Worm (Caenorhabditis elegans) whole organism, young adult: Measurements from ENCODE around the gene mdt-10.

Source experiments
- C06A6.2 ChIP-seq: fragments of 200-800 bp; sonication (Bioruptor generic); conservative IDR thresholded peaks from 2 replicates; pipeline ENCODE4 v1.3.6; 2022; ENCODE audit warnings: missing genetic modification characterization, missing compliant biosample characterization
- C17E4.6 ChIP-seq: fragments of 200-800 bp; sonication (Bioruptor generic); IDR thresholded peaks from 2 replicates; pipeline ENCODE4 v1.3.6; 2022; ENCODE audit warnings: missing genetic modification reagents, missing genetic modification characterization, missing compliant biosample characterization
- F57A8.1 ChIP-seq: fragments of 200-800 bp; sonication (Bioruptor generic); optimal IDR thresholded peaks from 2 replicates; lab custom pipeline; 2018; ENCODE audit warnings: mild to moderate bottlenecking, missing genetic modification characterization, moderate library complexity, missing compliant biosample characterization
- K11D2.4 ChIP-seq: fragments of 200-800 bp; sonication (Bioruptor generic); IDR thresholded peaks from 2 replicates; pipeline ENCODE4 v1.3.6; 2022; ENCODE audit warnings: missing genetic modification reagents, missing genetic modification characterization, missing compliant biosample characterization
- T07F8.4 ChIP-seq: sonication (generic microtip); optimal IDR thresholded peaks from 2 replicates; lab custom pipeline; 2016; ENCODE audit warnings: mild to moderate bottlenecking, missing genetic modification characterization, moderate library complexity, missing compliant biosample characterization
- Y95B8A.8 ChIP-seq: fragments of 200-800 bp; sonication (Bioruptor generic); IDR thresholded peaks from 2 replicates; pipeline ENCODE4 v1.3.6; 2022; ENCODE audit warnings: missing genetic modification reagents, missing genetic modification characterization, missing compliant biosample characterization
- athp-1 ChIP-seq: sonication (generic microtip); optimal IDR thresholded peaks from 2 replicates; lab custom pipeline; 2017; ENCODE audit warnings: mild to moderate bottlenecking, missing genetic modification characterization, missing compliant biosample characterization
- attf-3 ChIP-seq: fragments of 200-800 bp; sonication (Bioruptor generic); conservative IDR thresholded peaks from 2 replicates; pipeline ENCODE4 v1.3.6; 2022; ENCODE audit warnings: missing genetic modification reagents, missing genetic modification characterization, missing compliant biosample characterization
- cebp-1 ChIP-seq, 2 experiments: fragments of 200-800 bp in 1 of 2; sonication (Bioruptor generic) in 1 of 2; sonication (generic microtip) in 1 of 2; IDR thresholded peaks in 1 of 2; optimal IDR thresholded peaks in 1 of 2; 2 replicates each; pipeline versions ENCODE4 v1.3.6 to Lab custom; 2017 to 2022; ENCODE audit warnings: missing compliant biosample characterization in 2 of 2, missing genetic modification characterization in 2 of 2, mild to moderate bottlenecking in 1 of 2, missing genetic modification reagents in 1 of 2, moderate library complexity in 1 of 2
- cebp-2 ChIP-seq: fragments of 200-800 bp; sonication (Bioruptor generic); IDR thresholded peaks from 2 replicates; pipeline ENCODE4 v1.3.6; 2022; ENCODE audit warnings: missing genetic modification characterization, missing compliant biosample characterization
- egrh-3 ChIP-seq: fragments of 200-800 bp; sonication (Bioruptor generic); IDR thresholded peaks from 2 replicates; pipeline ENCODE4 v1.3.6; 2022; ENCODE audit warnings: missing genetic modification reagents, missing genetic modification characterization, missing compliant biosample characterization
- ekl-4 ChIP-seq: fragments of 200-800 bp; sonication (Bioruptor generic); IDR thresholded peaks from 2 replicates; pipeline ENCODE4 v1.3.6; 2022; ENCODE audit warnings: missing genetic modification reagents, missing genetic modification characterization, missing compliant biosample characterization
- hlh-12 ChIP-seq: sonication (generic microtip); optimal IDR thresholded peaks from 2 replicates; lab custom pipeline; 2016; ENCODE audit warnings: missing genetic modification characterization, missing compliant biosample characterization
- hsf-1 ChIP-seq: fragments of 200-800 bp; sonication (Bioruptor generic); IDR thresholded peaks from 2 replicates; pipeline ENCODE4 v1.3.6; 2022; ENCODE audit warnings: missing genetic modification reagents, missing genetic modification characterization, missing compliant biosample characterization
- let-607 ChIP-seq, 2 experiments: fragments of 200-800 bp in 1 of 2; sonication (Bioruptor generic) in 1 of 2; sonication (generic microtip) in 1 of 2; optimal IDR thresholded peaks; 2 replicates each; lab custom pipeline; 2016 to 2018; ENCODE audit warnings: mild to moderate bottlenecking in 2 of 2, missing compliant biosample characterization in 2 of 2, missing genetic modification characterization in 2 of 2, moderate library complexity in 2 of 2, missing genotype in 1 of 2
- lin-26 ChIP-seq: fragments of 200-800 bp; sonication (Bioruptor generic); IDR thresholded peaks from 2 replicates; pipeline ENCODE4 v1.3.6; 2022; ENCODE audit warnings: missing genetic modification reagents, missing genetic modification characterization, missing compliant biosample characterization
- lin-35 ChIP-seq, 3 experiments: fragments of 150-350 bp in 2 of 3; sonication (generic microtip) in 1 of 3; optimal IDR thresholded peaks; 2 replicates each; lab custom pipeline; 2014 to 2018; ENCODE audit warnings: missing biosample characterization in 3 of 3, missing genetic modification characterization in 3 of 3, missing genetic modification reagents in 3 of 3
- lin-54 ChIP-seq: fragments of 200-800 bp; sonication (Bioruptor generic); optimal IDR thresholded peaks from 2 replicates; lab custom pipeline; 2018; ENCODE audit warnings: mild to moderate bottlenecking, missing genetic modification characterization, missing compliant biosample characterization
- madf-3 ChIP-seq: fragments of 200-800 bp; sonication (Bioruptor generic); IDR thresholded peaks from 2 replicates; pipeline ENCODE4 v1.3.6; 2022; ENCODE audit warnings: missing genetic modification reagents, missing genetic modification characterization, missing compliant biosample characterization
- madf-6 ChIP-seq: fragments of 200-800 bp; sonication (Bioruptor generic); IDR thresholded peaks from 2 replicates; pipeline ENCODE4 v1.3.6; 2022; ENCODE audit warnings: missing genetic modification reagents, missing genetic modification characterization, missing compliant biosample characterization
- mxl-1 ChIP-seq: sonication (generic microtip); optimal IDR thresholded peaks from 2 replicates; lab custom pipeline; 2016; ENCODE audit warnings: missing genetic modification characterization, missing compliant biosample characterization
- nfya-2 ChIP-seq: fragments of 200-800 bp; sonication (Bioruptor generic); IDR thresholded peaks from 2 replicates; pipeline ENCODE4 v1.3.6; 2022; ENCODE audit warnings: missing genetic modification reagents, missing genetic modification characterization, missing compliant biosample characterization
- nhr-179 ChIP-seq: sonication (generic microtip); optimal IDR thresholded peaks from 2 replicates; lab custom pipeline; 2016; ENCODE audit warnings: mild to moderate bottlenecking, missing genetic modification characterization, missing compliant biosample characterization
- nhr-27 ChIP-seq: fragments of 200-800 bp; sonication (Bioruptor generic); optimal IDR thresholded peaks from 2 replicates; lab custom pipeline; 2018; ENCODE audit warnings: mild to moderate bottlenecking, missing genetic modification characterization, moderate library complexity, missing compliant biosample characterization
- nhr-80 ChIP-seq: sonication (generic microtip); optimal IDR thresholded peaks from 2 replicates; lab custom pipeline; 2016; ENCODE audit warnings: missing genetic modification characterization, missing compliant biosample characterization
- rec-8 ChIP-seq, 2 experiments: sonication (generic microtip); optimal IDR thresholded peaks; 2 replicates each; lab custom pipeline; 2016; ENCODE audit warnings: mild to moderate bottlenecking in 2 of 2, missing genetic modification characterization in 2 of 2, missing genetic modification reagents in 2 of 2, missing genotype in 2 of 2, missing biosample characterization in 1 of 2, missing compliant biosample characterization in 1 of 2, moderate library complexity in 1 of 2
- snpc-3.4 ChIP-seq: sonication (generic microtip); optimal IDR thresholded peaks from 2 replicates; lab custom pipeline; 2017; ENCODE audit warnings: missing genetic modification characterization, mild to moderate bottlenecking, missing compliant biosample characterization, antibody characterized with exemption, moderate library complexity, missing genotype, missing genetic modification reagents
- tlf-1 ChIP-seq: fragments of 200-800 bp; sonication (Bioruptor generic); optimal IDR thresholded peaks from 2 replicates; lab custom pipeline; 2018; ENCODE audit warnings: mild to moderate bottlenecking, missing genetic modification characterization, missing compliant biosample characterization
- unc-130 ChIP-seq: sonication (generic microtip); optimal IDR thresholded peaks from 2 replicates; lab custom pipeline; 2016; ENCODE audit warnings: missing genetic modification reagents, missing genetic modification characterization, missing compliant biosample characterization
- unc-62 ChIP-seq: fragments of 150-350 bp; optimal IDR thresholded peaks from 2 replicates; lab custom pipeline; 2014; ENCODE audit warnings: missing biosample characterization, missing genetic modification reagents, missing genetic modification characterization
- zfh-2 ChIP-seq: fragments of 200-800 bp; sonication (Bioruptor generic); conservative IDR thresholded peaks from 2 replicates; pipeline ENCODE4 v1.3.6; 2022; ENCODE audit warnings: missing genetic modification reagents, missing genetic modification characterization, missing compliant biosample characterization
- ztf-26 ChIP-seq: sonication (generic microtip); optimal IDR thresholded peaks from 2 replicates; lab custom pipeline; 2017; ENCODE audit warnings: missing genetic modification characterization, missing compliant biosample characterization
- ztf-28 ChIP-seq: fragments of 200-800 bp; sonication (Bioruptor generic); IDR thresholded peaks from 2 replicates; pipeline ENCODE4 v1.3.6; 2022; ENCODE audit warnings: missing genetic modification reagents, missing genetic modification characterization, missing compliant biosample characterization
- ztf-3 ChIP-seq: fragments of 200-800 bp; sonication (Bioruptor generic); optimal IDR thresholded peaks from 2 replicates; lab custom pipeline; 2018; ENCODE audit warnings: mild to moderate bottlenecking, missing genetic modification characterization, missing compliant biosample characterization

mdt-10 gene

ce11 chrII:7866081-7866480 lies 11.2 kb upstream of the mdt-10 start (continued):
- TF ChIP-seq madf-3 (GFP tag; lab: Robert Waterston, UW), result 0 out of 2 replicates have a peak, but pooled peaks have one; percentile 7
- TF ChIP-seq cebp-2 (GFP tag; lab: Robert Waterston, UW), result 0 out of 2 replicates have a peak, but pooled peaks have one; percentile 33
- no peak for TF ChIP-seq hlh-12 (tag; lab: Kevin White, UChicago)
- TF ChIP-seq ztf-28 (GFP tag; lab: Robert Waterston, UW), result 0 out of 2 replicates have a peak, but pooled peaks have one; percentile 19
- TF ChIP-seq lin-35 (GFP tag; optimal IDR thresholded peaks at IDR 0.05; lab: Kevin White, UChicago), result peak in 1 of 3 experiments; percentile 4
- TF ChIP-seq madf-6 (GFP tag; lab: Robert Waterston, UW), result peak; percentile 54
- TF ChIP-seq Y95B8A.8 (GFP tag; lab: Robert Waterston, UW), result 0 out of 2 replicates have a peak, but pooled peaks have one; percentile 65
- TF ChIP-seq snpc-3.4 (tag; lab: Kevin White, UChicago), result peak; percentile 72
- TF ChIP-seq unc-62 (GFP tag; lab: Kevin White, UChicago), result no peak
- peak; percentile 59 for TF ChIP-seq nhr-27
- TF ChIP-seq attf-3 (GFP tag; lab: Robert Waterston, UW), result no peak
- peak; percentile 76 for TF ChIP-seq unc-130 (GFP tag; lab: Kevin White, UChicago)
- peak; percentile 1 for TF ChIP-seq lin-54
- TF ChIP-seq rec-8 (tag; optimal IDR thresholded peaks at IDR 0.05; lab: Kevin White, UChicago), result peak in 1 of 2 experiments; percentile 67
- no peak for TF ChIP-seq cebp-1 (GFP tag; IDR thresholded peaks at IDR 0.05; lab: Robert Waterston, UW)
- TF ChIP-seq cebp-1 (tag; optimal IDR thresholded peaks at IDR 0.05; lab: Kevin White, UChicago), result peak; percentile 6
- no peak for TF ChIP-seq C17E4.6 (GFP tag; lab: Robert Waterston, UW)
- TF ChIP-seq C06A6.2 (GFP tag; lab: Robert Waterston, UW), result no peak
- peak; percentile 68 for TF ChIP-seq lin-26 (GFP tag; lab: Robert Waterston, UW)
- TF ChIP-seq ekl-4 (GFP tag; lab: Robert Waterston, UW), result peak; percentile 15; the same call in 1 of the 2 replicates

ce11 chrII:7864892-7865291 lies 10.1 kb upstream of the mdt-10 start:
- no peak for TF ChIP-seq tlf-1
- no peak for TF ChIP-seq attf-3 (GFP tag; lab: Robert Waterston, UW)
- TF ChIP-seq athp-1 (tag; lab: Kevin White, UChicago), result no peak
- no peak for TF ChIP-seq zfh-2 (GFP tag; lab: Robert Waterston, UW)
- TF ChIP-seq egrh-3 (GFP tag; lab: Robert Waterston, UW), result no peak
- no peak for TF ChIP-seq ztf-3 (GFP tag; lab: Kevin White, UChicago)
- TF ChIP-seq nhr-27, result no peak
- no peak for TF ChIP-seq nfya-2
- no peak for TF ChIP-seq mxl-1
- TF ChIP-seq F57A8.1 (GFP tag; lab: Kevin White, UChicago), result no peak
- no peak for TF ChIP-seq nhr-80 (tag; lab: Kevin White, UChicago)
- TF ChIP-seq nhr-179, result no peak
- TF ChIP-seq hsf-1 (GFP tag; lab: Robert Waterston, UW), result no peak
- TF ChIP-seq T07F8.4 (tag; lab: Kevin White, UChicago), result no peak

DNA sequence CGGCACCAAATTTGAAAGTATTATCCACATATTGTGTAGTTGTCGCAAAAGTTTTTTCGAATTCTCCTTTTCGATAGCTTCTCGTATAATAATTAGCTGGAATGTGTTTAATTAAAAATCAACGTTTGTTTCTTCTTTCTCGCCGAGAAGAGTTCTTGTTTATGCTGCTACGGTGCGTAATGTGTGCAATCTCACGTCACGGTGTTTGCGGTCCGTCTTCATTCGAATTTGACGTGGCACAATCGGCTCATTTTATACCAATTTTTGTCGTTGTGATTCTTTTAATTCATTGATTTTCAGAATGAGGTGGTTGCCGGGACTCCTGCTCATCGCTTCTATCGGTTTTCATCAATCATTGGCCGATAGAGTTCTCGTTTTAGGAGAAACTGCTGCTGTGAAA lies 9.4 kb upstream of the mdt-10 start, which contains the start of gene ostb-1:
TSS of gene ostb-1 (plus strand) at position 301 of the 400 bp plus-strand sequence.
- peak; percentile 22; the same call in 1 of the 2 replicates for TF ChIP-seq attf-3 (GFP tag; lab: Robert Waterston, UW)
- no peak for TF ChIP-seq K11D2.4 (GFP tag; lab: Robert Waterston, UW)
- TF ChIP-seq ztf-26 (tag; lab: Kevin White, UChicago), result no peak
- TF ChIP-seq let-607 (tag; optimal IDR thresholded peaks at IDR 0.05; lab: Kevin White, UChicago), result peak; percentile 63 to 72
